Fruit fly (Drosophila melanogaster) whole organism, adult: ENCODE data around the gene CG15696.
A peak's percentile ranks its signal among the peaks of the same experiment; 100 is the strongest.

Experiments used
- CG12768 ChIP-seq: fragments of 200-800 bp; sonication (Bioruptor generic); optimal IDR thresholded peaks from 2 replicates; lab custom pipeline; 2017; ENCODE audit warnings: missing biosample characterization, missing genetic modification characterization, mild to moderate bottlenecking, moderate library complexity, missing genetic modification reagents
- CG1620 ChIP-seq: fragments of 200-800 bp; sonication (Bioruptor generic); optimal IDR thresholded peaks from 2 replicates; lab custom pipeline; 2016; ENCODE audit warnings: missing biosample characterization, missing genetic modification characterization
- CG33017 ChIP-seq: fragments of 200-800 bp; sonication (Bioruptor generic); optimal IDR thresholded peaks from 2 replicates; lab custom pipeline; 2018; ENCODE audit warnings: missing biosample characterization, mild to moderate bottlenecking, missing genetic modification characterization, moderate library complexity
- CG7045 ChIP-seq: fragments of 200-800 bp; sonication (Bioruptor generic); optimal IDR thresholded peaks from 2 replicates; lab custom pipeline; 2017; ENCODE audit warnings: missing biosample characterization, mild to moderate bottlenecking, missing genetic modification characterization
- Clk ChIP-seq: fragments of 200-800 bp; sonication (Bioruptor generic); optimal IDR thresholded peaks from 2 replicates; lab custom pipeline; 2017; ENCODE audit warnings: missing biosample characterization, missing genetic modification characterization
- Crg-1 ChIP-seq: fragments of 200-800 bp; sonication (Bioruptor generic); optimal IDR thresholded peaks from 2 replicates; lab custom pipeline; 2016; ENCODE audit warnings: missing biosample characterization, missing genetic modification characterization
- Hr96 ChIP-seq: fragments of 200-800 bp; sonication (Bioruptor generic); optimal IDR thresholded peaks from 2 replicates; lab custom pipeline; 2016; ENCODE audit warnings: missing biosample characterization, missing genetic modification characterization
- Mnt ChIP-seq: fragments of 200-800 bp; sonication (Bioruptor generic); optimal IDR thresholded peaks from 2 replicates; lab custom pipeline; 2016; ENCODE audit warnings: missing biosample characterization, mild to moderate bottlenecking, missing genetic modification characterization
- bab1 ChIP-seq: fragments of 200-800 bp; sonication (Bioruptor generic); optimal IDR thresholded peaks from 3 replicates; lab custom pipeline; 2019; ENCODE audit warnings: missing biosample characterization, mild to moderate bottlenecking, missing genetic modification characterization, moderate library complexity
- cnc ChIP-seq, 2 experiments: fragments of >200 bp; optimal IDR thresholded peaks; 2 replicates each; lab custom pipeline; 2017
- kay ChIP-seq: fragments of 200-800 bp; sonication (Bioruptor generic); peaks from one replicate; lab custom pipeline; 2016; ENCODE audit warnings: missing biosample characterization, missing genetic modification characterization, borderline replicate concordance
- tj ChIP-seq: fragments of 200-800 bp; sonication (Bioruptor generic); optimal IDR thresholded peaks from 3 replicates; lab custom pipeline; 2017; ENCODE audit warnings: missing biosample characterization, mild to moderate bottlenecking, missing genetic modification characterization, moderate library complexity
- toe ChIP-seq: fragments of 200-800 bp; sonication (Bioruptor generic); optimal IDR thresholded peaks from 2 replicates; lab custom pipeline; 2016; ENCODE audit warnings: missing biosample characterization, missing genetic modification characterization

- TF ChIP-seq CG1620 (GFP tag; lab: Kevin White, UChicago) (no peak), CG12768 (peak; percentile 32), Mnt (no peak), Hr96 (no peak), bab1 (no peak), toe (no peak), CG33017 (tag; lab: Kevin White, UChicago) (no peak), cnc (optimal IDR thresholded peaks at IDR 0.05; lab: Kevin White, UChicago) (peak in 1 of 2 experiments; percentile 23), CG7045 (GFP tag; lab: Kevin White, UChicago) (peak; percentile 2), tj (GFP tag; lab: Kevin White, UChicago) (no peak), Clk (GFP tag; lab: Kevin White, UChicago) (no peak), Crg-1 (GFP tag; lab: Kevin White, UChicago) (no peak), kay (no peak)
Observed at dm6 chr3R:20826929-20827328, 19.9 kb upstream of the CG15696 start.
